Worm (Caenorhabditis elegans) whole organism, L3 larva: ENCODE results near the gene Y55B1AR.4.

Experiments
- R02D3.7 ChIP-seq: fragments of 150-350 bp; optimal IDR thresholded peaks from 2 replicates; lab custom pipeline; 2014; ENCODE audit warnings: missing biosample characterization, missing genetic modification characterization
- ZK546.5 ChIP-seq: sonication (generic microtip); optimal IDR thresholded peaks from 2 replicates; lab custom pipeline; 2017; ENCODE audit warnings: missing biosample characterization, missing genetic modification characterization
- aly-2 ChIP-seq: fragments of 150-350 bp; optimal IDR thresholded peaks from 2 replicates; lab custom pipeline; 2014; ENCODE audit warnings: missing biosample characterization, missing genetic modification characterization
- ama-1 ChIP-seq: fragments of 150-350 bp; optimal IDR thresholded peaks from 2 replicates; lab custom pipeline; 2018
- ceh-28 ChIP-seq: fragments of 150-350 bp; optimal IDR thresholded peaks from 2 replicates; lab custom pipeline; 2014; ENCODE audit warnings: missing biosample characterization, missing genetic modification reagents, missing genetic modification characterization
- ceh-9 ChIP-seq: sonication (generic microtip); optimal IDR thresholded peaks from 2 replicates; lab custom pipeline; 2018; ENCODE audit warnings: missing biosample characterization, missing genetic modification characterization
- egl-27 ChIP-seq: sonication (generic microtip); optimal IDR thresholded peaks from 4 replicates; lab custom pipeline; 2017; ENCODE audit warnings: missing biosample characterization, missing genetic modification reagents, missing genetic modification characterization
- egl-5 ChIP-seq: fragments of 150-350 bp; optimal IDR thresholded peaks from 2 replicates; lab custom pipeline; 2017; ENCODE audit warnings: missing biosample characterization, missing genetic modification reagents, missing genetic modification characterization, inconsistent platforms
- elt-2 ChIP-seq: sonication (generic microtip); optimal IDR thresholded peaks from 2 replicates; lab custom pipeline; 2016; ENCODE audit warnings: missing genetic modification reagents, mild to moderate bottlenecking, missing genetic modification characterization, missing compliant biosample characterization
- elt-3 ChIP-seq, 3 experiments: fragments of 150-350 bp in 1 of 3; sonication (generic microtip) in 2 of 3; optimal IDR thresholded peaks; 2 replicates in 2 of 3; 4 replicates in 1 of 3; lab custom pipeline; 2014 to 2017; ENCODE audit warnings: missing biosample characterization in 3 of 3, missing genetic modification characterization in 3 of 3
- eor-1 ChIP-seq, 2 experiments: fragments of 150-350 bp; optimal IDR thresholded peaks; 2 replicates each; lab custom pipeline; 2014 to 2018; ENCODE audit warnings: missing biosample characterization in 2 of 2, missing genetic modification characterization in 2 of 2
- fkh-10 ChIP-seq: sonication (generic microtip); optimal IDR thresholded peaks from 2 replicates; lab custom pipeline; 2017; ENCODE audit warnings: missing biosample characterization, missing genetic modification reagents, missing genetic modification characterization
- fkh-2 ChIP-seq: fragments of 150-350 bp; optimal IDR thresholded peaks from 2 replicates; lab custom pipeline; 2014; ENCODE audit warnings: missing biosample characterization, missing genetic modification reagents, missing genetic modification characterization
- fos-1 ChIP-seq: fragments of 150-350 bp; optimal IDR thresholded peaks from 2 replicates; lab custom pipeline; 2014; ENCODE audit warnings: missing biosample characterization, missing genetic modification characterization
- jun-1 ChIP-seq: fragments of 150-350 bp; optimal IDR thresholded peaks from 2 replicates; lab custom pipeline; 2014; ENCODE audit warnings: missing biosample characterization, missing genetic modification reagents, missing genetic modification characterization
- lin-15B ChIP-seq: fragments of 150-350 bp; optimal IDR thresholded peaks from 2 replicates; lab custom pipeline; 2014; ENCODE audit warnings: missing biosample characterization, missing genetic modification characterization
- lin-39 ChIP-seq: fragments of 150-350 bp; optimal IDR thresholded peaks from 2 replicates; lab custom pipeline; 2018; ENCODE audit warnings: missing biosample characterization, missing genetic modification reagents, missing genetic modification characterization
- lsy-12 ChIP-seq: sonication (generic microtip); optimal IDR thresholded peaks from 2 replicates; lab custom pipeline; 2016; ENCODE audit warnings: mild to moderate bottlenecking, missing genetic modification characterization, missing compliant biosample characterization
- mdl-1 ChIP-seq: fragments of 150-350 bp; optimal IDR thresholded peaks from 2 replicates; lab custom pipeline; 2014; ENCODE audit warnings: missing biosample characterization, missing genetic modification characterization
- mml-1 ChIP-seq: fragments of 150-350 bp; sonication (generic microtip); optimal IDR thresholded peaks from 3 replicates; lab custom pipeline; 2014; ENCODE audit warnings: missing biosample characterization, missing genetic modification characterization
- nfya-1 ChIP-seq: sonication (generic microtip); optimal IDR thresholded peaks from 2 replicates; lab custom pipeline; 2017; ENCODE audit warnings: missing genetic modification characterization, mild to moderate bottlenecking, missing compliant biosample characterization, antibody characterized with exemption, moderate library complexity; ENCODE audit not compliant: insufficient read depth
- nhr-11 ChIP-seq: fragments of 150-350 bp; optimal IDR thresholded peaks from 2 replicates; lab custom pipeline; 2014; ENCODE audit warnings: missing biosample characterization, missing genetic modification characterization
- nhr-12 ChIP-seq: fragments of 150-350 bp; optimal IDR thresholded peaks from 2 replicates; lab custom pipeline; 2014; ENCODE audit warnings: missing biosample characterization, missing genetic modification characterization
- nhr-23 ChIP-seq: fragments of 150-350 bp; optimal IDR thresholded peaks from 2 replicates; lab custom pipeline; 2014; ENCODE audit warnings: missing biosample characterization, missing genetic modification reagents, missing genetic modification characterization
- nhr-237 ChIP-seq: fragments of 150-350 bp; optimal IDR thresholded peaks from 2 replicates; lab custom pipeline; 2014; ENCODE audit warnings: missing biosample characterization, missing genetic modification characterization
- nhr-28 ChIP-seq: fragments of 150-350 bp; optimal IDR thresholded peaks from 2 replicates; lab custom pipeline; 2014; ENCODE audit warnings: missing biosample characterization, missing genetic modification characterization
- nhr-43 ChIP-seq: sonication (generic microtip); optimal IDR thresholded peaks from 2 replicates; lab custom pipeline; 2016; ENCODE audit warnings: mild to moderate bottlenecking, missing genetic modification characterization, missing compliant biosample characterization; ENCODE audit not compliant: poor library complexity, severe bottlenecking
- nhr-67 ChIP-seq: fragments of 150-350 bp; optimal IDR thresholded peaks from 2 replicates; lab custom pipeline; 2014; ENCODE audit warnings: missing biosample characterization, missing genetic modification characterization
- pha-4 ChIP-seq: fragments of 150-350 bp; optimal IDR thresholded peaks from 2 replicates; lab custom pipeline; 2014; ENCODE audit warnings: missing biosample characterization, missing genetic modification reagents, missing genetic modification characterization
- pqm-1 ChIP-seq: fragments of 150-350 bp; optimal IDR thresholded peaks from 2 replicates; lab custom pipeline; 2017; ENCODE audit warnings: missing biosample characterization, missing genetic modification characterization, inconsistent platforms
- sea-2 ChIP-seq: fragments of 150-350 bp; sonication (generic microtip); optimal IDR thresholded peaks from 4 replicates; lab custom pipeline; 2014; ENCODE audit warnings: missing biosample characterization, missing genetic modification reagents, missing genetic modification characterization
- skn-1 ChIP-seq: fragments of 150-350 bp; optimal IDR thresholded peaks from 2 replicates; lab custom pipeline; 2014; ENCODE audit warnings: missing biosample characterization, missing genetic modification characterization
- snpc-4 ChIP-seq: fragments of 150-350 bp; optimal IDR thresholded peaks from 2 replicates; lab custom pipeline; 2014; ENCODE audit warnings: missing biosample characterization, missing genetic modification characterization
- tbx-2 ChIP-seq: sonication (generic microtip); optimal IDR thresholded peaks from 2 replicates; lab custom pipeline; 2016; ENCODE audit warnings: mild to moderate bottlenecking, missing genetic modification characterization, missing compliant biosample characterization
- unc-39 ChIP-seq: sonication (generic microtip); optimal IDR thresholded peaks from 4 replicates; lab custom pipeline; 2017; ENCODE audit warnings: missing biosample characterization, missing genetic modification characterization
- unc-62 ChIP-seq: fragments of 150-350 bp; sonication (generic microtip); optimal IDR thresholded peaks from 4 replicates; lab custom pipeline; 2014; ENCODE audit warnings: missing biosample characterization, missing genetic modification reagents, missing genetic modification characterization
- zag-1 ChIP-seq: fragments of 150-350 bp; optimal IDR thresholded peaks from 2 replicates; lab custom pipeline; 2014; ENCODE audit warnings: missing biosample characterization, missing genetic modification characterization
- ztf-4 ChIP-seq: fragments of 150-350 bp; optimal IDR thresholded peaks from 2 replicates; lab custom pipeline; 2014; ENCODE audit warnings: missing biosample characterization, missing genetic modification characterization

Gene Y55B1AR.4

DNA sequence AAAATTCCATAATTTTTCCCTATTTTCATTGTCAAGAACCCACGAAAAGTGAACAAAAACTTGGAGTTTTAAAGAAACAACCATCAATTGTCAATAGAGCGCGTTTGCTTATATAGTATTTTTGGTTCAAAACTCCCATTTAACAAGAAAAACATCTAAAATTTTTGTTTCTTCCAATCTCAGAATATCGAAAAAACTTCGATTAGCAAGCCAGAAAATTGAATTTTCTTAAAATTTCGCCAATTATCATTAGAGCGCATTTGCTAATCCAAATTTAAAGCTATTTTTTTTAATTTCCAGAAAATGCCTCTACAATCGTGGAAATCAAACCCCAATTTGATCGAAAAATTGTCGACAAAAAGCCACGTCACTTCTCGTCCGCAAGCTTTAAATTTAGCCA, 41.1 kb upstream of the Y55B1AR.4 start, which contains the start of gene orai-1:
Gene orai-1, plus strand, starts transcription at position 301 of the 400 bp plus-strand sequence.
- TF ChIP-seq fkh-10 = no peak
- no peak for TF ChIP-seq nhr-11 (tag; lab: Kevin White, UChicago)
- TF ChIP-seq ztf-4 (tag; lab: Kevin White, UChicago) = no peak
- TF ChIP-seq elt-3 (tag; optimal IDR thresholded peaks at IDR 0.05; lab: Kevin White, UChicago) = no peak

DNA sequence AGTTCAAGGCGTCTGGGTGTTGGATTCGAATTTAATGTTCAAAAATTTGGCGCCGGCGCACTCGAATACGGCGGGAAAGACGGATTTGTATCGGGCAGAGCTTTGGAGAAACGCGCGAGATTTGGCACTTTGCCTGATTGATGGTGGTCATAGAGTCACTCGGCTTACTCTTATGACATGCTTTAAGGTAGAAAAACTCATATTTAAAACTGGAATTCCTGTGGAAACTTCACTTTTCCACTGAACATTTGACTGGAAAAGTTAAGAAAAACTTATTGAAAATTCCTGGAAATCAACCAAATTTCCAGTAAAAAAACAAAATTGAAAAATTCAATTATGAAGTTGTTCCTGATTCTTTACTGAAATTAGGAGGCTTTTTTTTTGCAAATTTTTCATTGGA, 39.3 kb upstream of the Y55B1AR.4 start:
- no peak for TF ChIP-seq lsy-12
- TF ChIP-seq R02D3.7 (tag; lab: Kevin White, UChicago) = no peak
- no peak for TF ChIP-seq fkh-2 (tag; lab: Kevin White, UChicago)
- no peak for TF ChIP-seq egl-5
- TF ChIP-seq egl-27 (tag; lab: Kevin White, UChicago) = no peak
- TF ChIP-seq pqm-1 (tag; lab: Kevin White, UChicago) = no peak
- TF ChIP-seq nhr-237 (tag; lab: Kevin White, UChicago) = no peak
- TF ChIP-seq tbx-2 = no peak
- no peak for TF ChIP-seq sea-2
- TF ChIP-seq nhr-11 (tag; lab: Kevin White, UChicago) = no peak
- TF ChIP-seq nhr-43 = no peak
- TF ChIP-seq unc-62 (GFP tag; lab: Kevin White, UChicago) = no peak
- no peak for TF ChIP-seq jun-1 (tag; lab: Kevin White, UChicago)
- no peak for TF ChIP-seq zag-1 (tag; lab: Kevin White, UChicago)
- TF ChIP-seq elt-2 (tag; lab: Kevin White, UChicago) = no peak
- TF ChIP-seq unc-39 (tag; lab: Kevin White, UChicago) = no peak

ce11 chrIII:641759-642158, 36.4 kb upstream of the Y55B1AR.4 start, which contains the start of gene W06E11.1:
TSS of gene W06E11.1 (plus strand) at chrIII:642059.
- TF ChIP-seq mml-1 (tag; lab: Kevin White, UChicago) (no peak), pqm-1 (tag; lab: Kevin White, UChicago) (no peak), nhr-28 (no peak), tbx-2 (no peak), fos-1 (tag; lab: Kevin White, UChicago) (no peak), skn-1 (tag; lab: Kevin White, UChicago) (no peak), ZK546.5 (tag; lab: Kevin White, UChicago) (no peak), elt-3 (tag; optimal IDR thresholded peaks at IDR 0.05; lab: Kevin White, UChicago) (no peak), ztf-4 (tag; lab: Kevin White, UChicago) (no peak)

DNA sequence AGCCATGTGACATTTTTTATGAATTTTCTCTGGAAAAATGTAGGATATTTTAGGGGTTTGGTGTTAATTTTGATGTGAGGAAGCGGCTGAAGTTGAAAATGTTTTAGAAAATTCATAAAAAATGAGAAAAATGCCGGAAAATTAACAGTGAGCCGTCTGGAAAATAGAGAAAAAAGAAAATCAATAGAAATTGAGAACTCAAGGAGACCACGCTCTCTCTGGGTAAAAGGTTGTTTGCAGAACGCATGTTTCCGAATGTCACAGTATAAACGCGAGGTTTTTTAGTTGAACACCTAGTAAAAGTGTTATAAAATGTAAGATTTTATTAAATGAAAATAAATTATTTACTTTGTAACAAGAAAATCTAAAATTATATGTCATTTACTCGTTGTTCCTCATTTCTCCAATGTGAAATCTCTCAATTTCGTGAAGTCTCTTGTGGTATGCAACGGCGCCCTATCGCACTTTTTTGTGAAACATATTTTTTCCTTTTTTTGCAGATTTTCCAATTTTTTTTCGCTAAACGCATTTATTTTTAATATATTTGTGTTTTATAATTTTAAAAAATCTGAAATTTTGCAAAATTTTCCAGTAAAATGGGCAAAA, 35.0 kb upstream of the Y55B1AR.4 start, which contains the start of the genes tag-266 and tag-267:
Gene tag-266, minus strand, starts transcription at position 29 of the 606 bp plus-strand sequence.
Gene tag-267, plus strand, starts transcription at position 593 of the 606 bp plus-strand sequence.
- no peak for TF ChIP-seq nhr-12
- no peak for TF ChIP-seq skn-1 (tag; lab: Kevin White, UChicago)
- peak; percentile 59 for TF ChIP-seq nfya-1 (tag; lab: Kevin White, UChicago)
- TF ChIP-seq nhr-23 = peak; percentile 38
- peak; percentile 42 for TF ChIP-seq elt-2 (tag; lab: Kevin White, UChicago)
- peak; percentile 77 for TF ChIP-seq fkh-10
- no peak for TF ChIP-seq fkh-2 (tag; lab: Kevin White, UChicago)
- TF ChIP-seq aly-2 = no peak
- TF ChIP-seq lin-15B (tag; lab: Kevin White, UChicago) = peak; percentile 83
- TF ChIP-seq nhr-237 (tag; lab: Kevin White, UChicago) = no peak
- TF ChIP-seq mml-1 (tag; lab: Kevin White, UChicago) = no peak
- no peak for TF ChIP-seq lin-39 (tag; lab: Kevin White, UChicago)
- no peak for TF ChIP-seq mdl-1 (tag; lab: Kevin White, UChicago)
- peak; percentile 21 for TF ChIP-seq lsy-12
- peak; percentile 89 for TF ChIP-seq pha-4 (tag; lab: Kevin White, UChicago)
- TF ChIP-seq snpc-4 (tag; lab: Kevin White, UChicago) = no peak
- no peak for TF ChIP-seq unc-62 (GFP tag; lab: Kevin White, UChicago)
- no peak for TF ChIP-seq nhr-43
- no peak for TF ChIP-seq ceh-9 (tag; lab: Kevin White, UChicago)
- no peak for TF ChIP-seq nhr-67 (tag; lab: Kevin White, UChicago)
- TF ChIP-seq R02D3.7 (tag; lab: Kevin White, UChicago) = peak; percentile 18
- TF ChIP-seq ceh-28 (tag; lab: Kevin White, UChicago) = peak; percentile 69
- TF ChIP-seq eor-1 (tag; optimal IDR thresholded peaks at IDR 0.05; lab: Kevin White, UChicago) = peak in 1 of 2 experiments; percentile 20
- TF ChIP-seq ama-1 (lab: Kevin White, UChicago) = no peak
- peak; percentile 34 for TF ChIP-seq jun-1 (tag; lab: Kevin White, UChicago)
- peak; percentile 18 for TF ChIP-seq pqm-1 (tag; lab: Kevin White, UChicago)
- no peak for TF ChIP-seq zag-1 (tag; lab: Kevin White, UChicago)
- no peak for TF ChIP-seq elt-3 (tag; optimal IDR thresholded peaks at IDR 0.05; lab: Kevin White, UChicago)
